Worm (Caenorhabditis elegans): ENCODE results near the gene mfsd-10.

DNA sequence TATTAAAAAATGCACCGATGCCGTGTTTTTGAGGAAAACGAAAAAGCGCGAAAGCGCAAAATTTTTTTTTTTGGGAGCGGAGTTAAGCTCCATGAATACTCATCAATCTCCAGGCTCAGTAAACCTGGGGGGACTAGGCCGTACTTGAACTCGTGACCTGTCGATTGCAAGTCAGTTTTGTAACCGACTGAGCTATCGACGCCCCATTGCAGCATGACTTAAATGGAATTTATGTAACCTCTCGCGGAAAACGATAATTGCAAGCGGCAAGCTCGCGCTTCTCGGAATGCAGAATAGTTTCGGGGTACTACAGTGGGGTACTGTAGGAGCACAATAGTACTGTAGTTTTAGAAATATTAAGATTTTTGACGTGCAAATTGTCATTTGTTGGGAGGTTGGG, 32.0 kb upstream of the mfsd-10 start:
- TF ChIP-seq aly-2 (tag; optimal IDR thresholded peaks at IDR 0.05) (no peak), unc-62 (GFP tag; optimal IDR thresholded peaks at IDR 0.05 in 1 of 2) (no peak), unc-62 (tag; optimal IDR thresholded peaks at IDR 0.05) (no peak), nhr-6 (tag; optimal IDR thresholded peaks at IDR 0.05) (no peak), nhr-25 (tag; optimal IDR thresholded peaks at IDR 0.05; ENCODE audit: borderline replicate concordance, insufficient read depth) (no peak), attf-4 (tag; optimal IDR thresholded peaks at IDR 0.05) (no peak), nhr-237 (tag; optimal IDR thresholded peaks at IDR 0.05) (no peak), mep-1 (tag; optimal IDR thresholded peaks at IDR 0.05) (no peak), ZK546.5 (tag; optimal IDR thresholded peaks at IDR 0.05) (no peak)
